Worm (Caenorhabditis elegans): ENCODE measurements around the gene srsx-10.

The srsx-10 gene

ce11 chrV:4983091-4983490 is 8.5 kb upstream of the srsx-10 start, which contains the start of gene srsx-13:
Gene srsx-13, minus strand, starts transcription at chrV:4983191.
- no peak for TF ChIP-seq ztf-23 (GFP tag; IDR thresholded peaks at IDR 0.05)
- TF ChIP-seq ref-1 (GFP tag; conservative IDR thresholded peaks at IDR 0.05) = no peak
- no peak for TF ChIP-seq med-1 (GFP tag; optimal IDR thresholded peaks at IDR 0.05; ENCODE audit: insufficient read depth)
- TF ChIP-seq flt-1 (GFP tag; IDR thresholded peaks at IDR 0.05) = no peak
- TF ChIP-seq tab-1 (GFP tag; IDR thresholded peaks at IDR 0.05) = no peak
- no peak for TF ChIP-seq ztf-29 (GFP tag; IDR thresholded peaks at IDR 0.05)

- TF ChIP-seq med-1 (GFP tag; optimal IDR thresholded peaks at IDR 0.05; ENCODE audit: insufficient read depth) (no peak), klf-2 (GFP tag; conservative IDR thresholded peaks at IDR 0.05) (no peak), tab-1 (GFP tag; IDR thresholded peaks at IDR 0.05) (no peak), ref-1 (GFP tag; conservative IDR thresholded peaks at IDR 0.05) (no peak), ztf-29 (GFP tag; IDR thresholded peaks at IDR 0.05) (no peak), cog-1 (tag; optimal IDR thresholded peaks at IDR 0.05) (no peak), ztf-23 (GFP tag; IDR thresholded peaks at IDR 0.05) (no peak), flt-1 (GFP tag; IDR thresholded peaks at IDR 0.05) (no peak), T22C8.4 (GFP tag; IDR thresholded peaks at IDR 0.05) (no peak)
Observed at ce11 chrV:4980873-4981272, 6.3 kb upstream of the srsx-10 start, which contains the start of gene srsx-12. Gene srsx-12, minus strand, starts transcription at chrV:4980973.

ce11 chrV:4980094-4980493 is 5.5 kb upstream of the srsx-10 start:
- no peak for TF ChIP-seq T22C8.4 (GFP tag; IDR thresholded peaks at IDR 0.05)
- no peak for TF ChIP-seq cog-1 (tag; optimal IDR thresholded peaks at IDR 0.05)
- no peak for TF ChIP-seq ztf-29 (GFP tag; IDR thresholded peaks at IDR 0.05)
- TF ChIP-seq ztf-23 (GFP tag; IDR thresholded peaks at IDR 0.05) = no peak
- no peak for TF ChIP-seq tab-1 (GFP tag; IDR thresholded peaks at IDR 0.05)
- TF ChIP-seq flt-1 (GFP tag; IDR thresholded peaks at IDR 0.05) = no peak
- TF ChIP-seq ref-1 (GFP tag; conservative IDR thresholded peaks at IDR 0.05) = no peak
- TF ChIP-seq med-1 (GFP tag; optimal IDR thresholded peaks at IDR 0.05; ENCODE audit: insufficient read depth) = no peak
- TF ChIP-seq klf-2 (GFP tag; conservative IDR thresholded peaks at IDR 0.05) = no peak

- no peak for TF ChIP-seq med-1 (GFP tag; optimal IDR thresholded peaks at IDR 0.05; ENCODE audit: insufficient read depth)
- no peak for TF ChIP-seq ztf-23 (GFP tag; IDR thresholded peaks at IDR 0.05)
- TF ChIP-seq klf-2 (GFP tag; conservative IDR thresholded peaks at IDR 0.05) = no peak
- no peak for TF ChIP-seq tab-1 (GFP tag; IDR thresholded peaks at IDR 0.05)
- TF ChIP-seq ref-1 (GFP tag; conservative IDR thresholded peaks at IDR 0.05) = no peak
- no peak for TF ChIP-seq cog-1 (tag; optimal IDR thresholded peaks at IDR 0.05)
- TF ChIP-seq flt-1 (GFP tag; IDR thresholded peaks at IDR 0.05) = no peak
- TF ChIP-seq ztf-29 (GFP tag; IDR thresholded peaks at IDR 0.05) = no peak
- no peak for TF ChIP-seq T22C8.4 (GFP tag; IDR thresholded peaks at IDR 0.05)
Observed at ce11 chrV:4979060-4979459, 4.5 kb upstream of the srsx-10 start, which contains the start of gene srsx-11. Gene srsx-11, minus strand, starts transcription at chrV:4979160.

- TF ChIP-seq ztf-23 (GFP tag; IDR thresholded peaks at IDR 0.05) = no peak
- no peak for TF ChIP-seq T22C8.4 (GFP tag; IDR thresholded peaks at IDR 0.05)
- TF ChIP-seq tab-1 (GFP tag; IDR thresholded peaks at IDR 0.05) = no peak
- TF ChIP-seq cog-1 (tag; optimal IDR thresholded peaks at IDR 0.05) = no peak
Observed at ce11 chrV:4977539-4977938, 3.0 kb upstream of the srsx-10 start.

ce11 chrV:4975140-4975539 is 563 bp upstream of the srsx-10 start, which contains the start of gene F26G5.1:
Gene F26G5.1, plus strand, starts transcription at chrV:4975478.
- no peak for TF ChIP-seq ztf-29 (GFP tag; IDR thresholded peaks at IDR 0.05)
- TF ChIP-seq T22C8.4 (GFP tag; IDR thresholded peaks at IDR 0.05) = no peak
- no peak for TF ChIP-seq flt-1 (GFP tag; IDR thresholded peaks at IDR 0.05)
- no peak for TF ChIP-seq ref-1 (GFP tag; conservative IDR thresholded peaks at IDR 0.05)
- no peak for TF ChIP-seq tab-1 (GFP tag; IDR thresholded peaks at IDR 0.05)
- TF ChIP-seq klf-2 (GFP tag; conservative IDR thresholded peaks at IDR 0.05) = no peak
- no peak for TF ChIP-seq cog-1 (tag; optimal IDR thresholded peaks at IDR 0.05)
- TF ChIP-seq med-1 (GFP tag; optimal IDR thresholded peaks at IDR 0.05; ENCODE audit: insufficient read depth) = no peak
- TF ChIP-seq ztf-23 (GFP tag; IDR thresholded peaks at IDR 0.05) = no peak

- no peak for TF ChIP-seq med-1 (GFP tag; optimal IDR thresholded peaks at IDR 0.05; ENCODE audit: insufficient read depth)
- TF ChIP-seq klf-2 (GFP tag; conservative IDR thresholded peaks at IDR 0.05) = no peak
- TF ChIP-seq ztf-29 (GFP tag; IDR thresholded peaks at IDR 0.05) = no peak
- TF ChIP-seq T22C8.4 (GFP tag; IDR thresholded peaks at IDR 0.05) = no peak
- no peak for TF ChIP-seq flt-1 (GFP tag; IDR thresholded peaks at IDR 0.05)
- TF ChIP-seq ztf-23 (GFP tag; IDR thresholded peaks at IDR 0.05) = no peak
- TF ChIP-seq tab-1 (GFP tag; IDR thresholded peaks at IDR 0.05) = no peak
- TF ChIP-seq ref-1 (GFP tag; conservative IDR thresholded peaks at IDR 0.05) = no peak
- TF ChIP-seq cog-1 (tag; optimal IDR thresholded peaks at IDR 0.05) = no peak
Observed at ce11 chrV:4972943-4973342, 1.6 kb downstream of the srsx-10 start, which contains the start of gene srsx-9. Gene srsx-9, minus strand, starts transcription at chrV:4973043.

- TF ChIP-seq T22C8.4 (GFP tag; IDR thresholded peaks at IDR 0.05) (no peak), ztf-29 (GFP tag; IDR thresholded peaks at IDR 0.05) (no peak), ztf-23 (GFP tag; IDR thresholded peaks at IDR 0.05) (no peak), tab-1 (GFP tag; IDR thresholded peaks at IDR 0.05) (no peak), flt-1 (GFP tag; IDR thresholded peaks at IDR 0.05) (no peak), klf-2 (GFP tag; conservative IDR thresholded peaks at IDR 0.05) (no peak), cog-1 (tag; optimal IDR thresholded peaks at IDR 0.05) (no peak), ref-1 (GFP tag; conservative IDR thresholded peaks at IDR 0.05) (no peak), med-1 (GFP tag; optimal IDR thresholded peaks at IDR 0.05; ENCODE audit: insufficient read depth) (no peak)
Observed at ce11 chrV:4969503-4969902, 5.1 kb downstream of the srsx-10 start.

ce11 chrV:4968775-4969174 is 5.8 kb downstream of the srsx-10 start:
- TF ChIP-seq ref-1 (GFP tag; conservative IDR thresholded peaks at IDR 0.05) (no peak), klf-2 (GFP tag; conservative IDR thresholded peaks at IDR 0.05) (no peak), cog-1 (tag; optimal IDR thresholded peaks at IDR 0.05) (no peak), tab-1 (GFP tag; IDR thresholded peaks at IDR 0.05) (no peak), flt-1 (GFP tag; IDR thresholded peaks at IDR 0.05) (no peak), T22C8.4 (GFP tag; IDR thresholded peaks at IDR 0.05) (no peak), med-1 (GFP tag; optimal IDR thresholded peaks at IDR 0.05; ENCODE audit: insufficient read depth) (no peak), ztf-23 (GFP tag; IDR thresholded peaks at IDR 0.05) (no peak), ztf-29 (GFP tag; IDR thresholded peaks at IDR 0.05) (no peak)

ce11 chrV:4967238-4967637 is 7.3 kb downstream of the srsx-10 start:
- TF ChIP-seq ztf-29 (GFP tag; IDR thresholded peaks at IDR 0.05) (no peak), T22C8.4 (GFP tag; IDR thresholded peaks at IDR 0.05) (no peak), tab-1 (GFP tag; IDR thresholded peaks at IDR 0.05) (no peak), med-1 (GFP tag; optimal IDR thresholded peaks at IDR 0.05; ENCODE audit: insufficient read depth) (no peak), cog-1 (tag; optimal IDR thresholded peaks at IDR 0.05) (peak; percentile 6), ztf-23 (GFP tag; IDR thresholded peaks at IDR 0.05) (no peak), flt-1 (GFP tag; IDR thresholded peaks at IDR 0.05) (no peak)
